Fruit fly (Drosophila melanogaster): ENCODE data around the gene Cp15.
A peak's percentile ranks its signal among the peaks of the same experiment; 100 is the strongest.

Gene Cp15

dm6 chr3L:8691891-8692874 is 36.1 kb upstream of the Cp15 start (continued):
- no peak for TF ChIP-seq vfl (GFP tag; optimal IDR thresholded peaks at IDR 0.05)
- no peak for TF ChIP-seq CG4282 (GFP tag; optimal IDR thresholded peaks at IDR 0.05)
- TF ChIP-seq CkIIα-i1 (GFP tag; IDR thresholded peaks at IDR 0.05) = no peak
- TF ChIP-seq CG10321 (GFP tag; IDR thresholded peaks at IDR 0.05) = no peak
- TF ChIP-seq CG15011 (GFP tag; optimal IDR thresholded peaks at IDR 0.05) = no peak
- TF ChIP-seq klu (GFP tag; IDR thresholded peaks at IDR 0.05) = peak; percentile 11; the same call in 1 of the 2 replicates
- no peak for TF ChIP-seq H2.0 (GFP tag; IDR thresholded peaks at IDR 0.05)
- TF ChIP-seq Xrp1 (GFP tag; IDR thresholded peaks at IDR 0.05) = peak; percentile 46
- no peak for TF ChIP-seq oc (tag; optimal IDR thresholded peaks at IDR 0.05)
- peak; percentile 85; the same call in 3 of the 4 replicates for TF ChIP-seq chinmo (GFP tag; IDR thresholded peaks at IDR 0.05; ENCODE audit: partially characterized antibody)
- TF ChIP-seq dati (GFP tag; IDR thresholded peaks at IDR 0.05) = no peak
- TF ChIP-seq ftz-f1 (GFP tag; optimal IDR thresholded peaks at IDR 0.05) = peak; percentile 75
- TF ChIP-seq CG18262 (tag; optimal IDR thresholded peaks at IDR 0.05) = peak; percentile 84
- TF ChIP-seq jigr1 (GFP tag; IDR thresholded peaks at IDR 0.05) = no peak
- no peak for TF ChIP-seq ems (GFP tag; optimal IDR thresholded peaks at IDR 0.05)
- TF ChIP-seq BtbVII (GFP tag; optimal IDR thresholded peaks at IDR 0.05) = no peak
- TF ChIP-seq CG10565 (GFP tag; optimal IDR thresholded peaks at IDR 0.05) = no peak
- TF ChIP-seq odd (GFP tag; optimal IDR thresholded peaks at IDR 0.05) = peak; percentile 19
- peak; percentile 55 for TF ChIP-seq gcm (GFP tag; optimal IDR thresholded peaks at IDR 0.05)
- no peak for TF ChIP-seq zf30C (GFP tag; optimal IDR thresholded peaks at IDR 0.05)
- no peak for TF ChIP-seq ham (GFP tag; IDR thresholded peaks at IDR 0.05)
- TF ChIP-seq Mes4 (GFP tag; optimal IDR thresholded peaks at IDR 0.05) = no peak
- TF ChIP-seq ara (GFP tag; IDR thresholded peaks at IDR 0.05) = no peak; the same call in 1 of the 2 replicates
- TF ChIP-seq cg (GFP tag; optimal IDR thresholded peaks at IDR 0.05) = peak; percentile 30
- TF ChIP-seq trem (tag; optimal IDR thresholded peaks at IDR 0.05) = no peak
- no peak for TF ChIP-seq CG6254 (GFP tag; optimal IDR thresholded peaks at IDR 0.05)
- no peak for TF ChIP-seq CG17186 (GFP tag; optimal IDR thresholded peaks at IDR 0.05)
- no peak for TF ChIP-seq Lim3 (GFP tag; IDR thresholded peaks at IDR 0.05)
- peak; percentile 64 for TF ChIP-seq Hr3 (GFP tag; optimal IDR thresholded peaks at IDR 0.05)
- TF ChIP-seq CG4707 (GFP tag; optimal IDR thresholded peaks at IDR 0.05) = no peak
- TF ChIP-seq esg (GFP tag; conservative IDR thresholded peaks at IDR 0.05) = 0 out of 2 replicates have a peak, but pooled peaks have one; percentile 4
- peak; percentile 57 for TF ChIP-seq tio (GFP tag; optimal IDR thresholded peaks at IDR 0.05)
- peak; percentile 44; the same call in 1 of the 2 replicates for TF ChIP-seq CG6272 (GFP tag; IDR thresholded peaks at IDR 0.05)
- TF ChIP-seq Aef1 (GFP tag; IDR thresholded peaks at IDR 0.05) = 0 out of 3 replicates have a peak, but pooled peaks have one; percentile 8
- TF ChIP-seq Rfx (GFP tag; IDR thresholded peaks at IDR 0.05) = peak; percentile 11; the same call in 1 of the 2 replicates
- TF ChIP-seq hkb (optimal IDR thresholded peaks at IDR 0.05) = no peak
- no peak for TF ChIP-seq hkb (GFP tag; IDR thresholded peaks at IDR 0.05)
- TF ChIP-seq CG2120 (GFP tag; optimal IDR thresholded peaks at IDR 0.05) = peak; percentile 18
- TF ChIP-seq cwo (GFP tag; optimal IDR thresholded peaks at IDR 0.05) = peak; percentile 93
- TF ChIP-seq otp (GFP tag; IDR thresholded peaks at IDR 0.05) = 0 out of 3 replicates have a peak, but pooled peaks have one; percentile 31
- peak; percentile 58 for TF ChIP-seq Vsx1 (GFP tag; optimal IDR thresholded peaks at IDR 0.05)
- TF ChIP-seq psq (GFP tag; optimal IDR thresholded peaks at IDR 0.05) = no peak
- TF ChIP-seq sim (GFP tag; IDR thresholded peaks at IDR 0.05) = 0 out of 2 replicates have a peak, but pooled peaks have one; percentile 11
- TF ChIP-seq lab (GFP tag; optimal IDR thresholded peaks at IDR 0.05) = peak; percentile 59
- TF ChIP-seq CG8765 (GFP tag; IDR thresholded peaks at IDR 0.05) = no peak
- no peak for TF ChIP-seq sc (optimal IDR thresholded peaks at IDR 0.05)
- TF ChIP-seq sc (GFP tag; optimal IDR thresholded peaks at IDR 0.05) = peak; percentile 19
- peak; percentile 85 for TF ChIP-seq CG34376 (GFP tag; optimal IDR thresholded peaks at IDR 0.05)
- TF ChIP-seq CG14050 (GFP tag; IDR thresholded peaks at IDR 0.05) = no peak

Data from whole organism, embryonic.